Fruit fly (Drosophila melanogaster): Measurements from ENCODE around the gene CG12535.

The CG12535 gene

dm6 chrX:3455431-3456001, 6.8 kb upstream of the CG12535 start (continued):
- TF ChIP-seq ranshi (GFP tag; IDR thresholded peaks at IDR 0.05) (no peak), CG2678 (tag; optimal IDR thresholded peaks at IDR 0.05) (peak; percentile 74), CG12219 (GFP tag; optimal IDR thresholded peaks at IDR 0.05) (peak; percentile 25), CG1024 (GFP tag; IDR thresholded peaks at IDR 0.05) (no peak), odd (GFP tag; optimal IDR thresholded peaks at IDR 0.05) (no peak), CG13287 (GFP tag; IDR thresholded peaks at IDR 0.05; ENCODE audit: partially characterized antibody) (no peak), CG18619 (GFP tag; optimal IDR thresholded peaks at IDR 0.05) (peak; percentile 10), CG9817 (tag; optimal IDR thresholded peaks at IDR 0.05) (peak; percentile 9), CG16813 (GFP tag; IDR thresholded peaks at IDR 0.05; ENCODE audit: partially characterized antibody) (no peak), tna (GFP tag; IDR thresholded peaks at IDR 0.05; ENCODE audit: partially characterized antibody) (no peak), CG4820 (GFP tag; optimal IDR thresholded peaks at IDR 0.05) (peak; percentile 1), CG14667 (GFP tag; IDR thresholded peaks at IDR 0.05) (0 out of 2 replicates have a peak, but pooled peaks have one; percentile 11), CG6254 (GFP tag; optimal IDR thresholded peaks at IDR 0.05) (peak; percentile 12), Xbp1 (GFP tag; optimal IDR thresholded peaks at IDR 0.05) (peak; percentile 28), Spps (tag; optimal IDR thresholded peaks at IDR 0.05) (peak; percentile 17), Ets65A (GFP tag) (peak; percentile 78), CG9437 (GFP tag; optimal IDR thresholded peaks at IDR 0.05) (peak; percentile 6), CG30403 (GFP tag; optimal IDR thresholded peaks at IDR 0.05) (peak; percentile 34), CG6175 (GFP tag; IDR thresholded peaks at IDR 0.05) (no peak), CG18599 (GFP tag; optimal IDR thresholded peaks at IDR 0.05) (peak; percentile 27), gce (GFP tag; IDR thresholded peaks at IDR 0.05) (no peak), cato (GFP tag; optimal IDR thresholded peaks at IDR 0.05; ENCODE audit: borderline replicate concordance) (no peak), Hmr (GFP tag; optimal IDR thresholded peaks at IDR 0.05) (peak; percentile 10), CG1233 (GFP tag; optimal IDR thresholded peaks at IDR 0.05) (no peak), nerfin-1 (tag; optimal IDR thresholded peaks at IDR 0.05) (peak; percentile 49), D19A (tag; optimal IDR thresholded peaks at IDR 0.05) (peak; percentile 1), CG9727 (GFP tag; optimal IDR thresholded peaks at IDR 0.05) (no peak), CG14441 (GFP tag; IDR thresholded peaks at IDR 0.05) (peak; percentile 45; the same call in 1 of the 2 replicates), CG8281 (tag; optimal IDR thresholded peaks at IDR 0.05) (peak; percentile 11), amos (GFP tag; IDR thresholded peaks at IDR 0.05; ENCODE audit: partially characterized antibody) (no peak), Deaf1 (tag; optimal IDR thresholded peaks at IDR 0.05) (peak; percentile 24), CG11504 (tag; optimal IDR thresholded peaks at IDR 0.05) (peak; percentile 64), dmrt99B (tag; optimal IDR thresholded peaks at IDR 0.05) (peak; percentile 74), ATbp (GFP tag; optimal IDR thresholded peaks at IDR 0.05) (peak; percentile 48), Asciz (GFP tag; optimal IDR thresholded peaks at IDR 0.05) (peak; percentile 32), Awh (GFP tag; IDR thresholded peaks at IDR 0.05) (no peak), CG12155 (GFP tag; optimal IDR thresholded peaks at IDR 0.05) (peak; percentile 17), PHDP (tag; optimal IDR thresholded peaks at IDR 0.05) (peak; percentile 55), gcm (GFP tag; optimal IDR thresholded peaks at IDR 0.05) (peak; percentile 29), gt (GFP tag; IDR thresholded peaks at IDR 0.05) (no peak), eve (GFP tag; optimal IDR thresholded peaks at IDR 0.05) (peak in 1 of 2 experiments; percentile 38), CG10366 (GFP tag; IDR thresholded peaks at IDR 0.05) (peak; percentile 14; the same call in 1 of the 2 replicates), CG9215 (GFP tag; IDR thresholded peaks at IDR 0.05) (no peak), Aef1 (GFP tag; IDR thresholded peaks at IDR 0.05) (no peak), CG14710 (tag; optimal IDR thresholded peaks at IDR 0.05) (peak; percentile 37), CG1603 (tag; optimal IDR thresholded peaks at IDR 0.05) (peak; percentile 33), CG10543 (GFP tag; optimal IDR thresholded peaks at IDR 0.05) (peak; percentile 18), mirr (GFP tag; optimal IDR thresholded peaks at IDR 0.05) (no peak), Xrp1 (GFP tag; IDR thresholded peaks at IDR 0.05) (peak; percentile 29; the same call in 1 of the 2 replicates)
